Worm (Caenorhabditis elegans): Measurements from ENCODE around the gene K10B3.1.

The K10B3.1 gene

ce11 chrX:3176728-3177127 is 41.4 kb downstream of the K10B3.1 start:
- TF ChIP-seq him-1 (tag; optimal IDR thresholded peaks at IDR 0.05) (no peak), dao-5 (tag; optimal IDR thresholded peaks at IDR 0.05) (no peak), W03F9.2 (tag; optimal IDR thresholded peaks at IDR 0.05) (no peak)

ce11 chrX:3178501-3178900 is 43.2 kb downstream of the K10B3.1 start, which contains the start of gene klp-4:
klp-4 (minus strand) TSS chrX:3178701.
- TF ChIP-seq W03F9.2 (tag; optimal IDR thresholded peaks at IDR 0.05), result no peak
- no peak for TF ChIP-seq dao-5 (tag; optimal IDR thresholded peaks at IDR 0.05)
- no peak for TF ChIP-seq him-1 (tag; optimal IDR thresholded peaks at IDR 0.05)

DNA sequence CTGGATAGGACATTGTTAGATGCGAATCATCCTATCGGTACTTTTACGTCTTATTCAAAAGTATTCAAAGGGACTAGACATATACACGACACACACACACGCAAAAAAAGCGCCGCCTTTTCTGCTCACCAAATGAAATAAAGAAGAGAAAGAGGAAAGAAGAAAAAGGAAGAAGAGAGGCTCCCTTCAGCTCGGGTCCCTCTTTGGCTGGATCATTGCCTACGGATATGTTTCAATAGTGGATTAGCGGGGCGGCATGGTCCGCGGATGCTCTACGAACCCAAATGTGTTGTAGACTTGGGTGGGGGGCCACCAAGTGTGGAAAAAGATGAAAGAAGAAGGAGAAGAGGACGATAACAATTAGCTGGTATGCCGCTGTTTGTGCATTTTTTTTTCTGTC is 46.1 kb downstream of the K10B3.1 start:
- TF ChIP-seq dao-5 (tag; optimal IDR thresholded peaks at IDR 0.05), result no peak
- TF ChIP-seq him-1 (tag; optimal IDR thresholded peaks at IDR 0.05), result no peak
- no peak for TF ChIP-seq W03F9.2 (tag; optimal IDR thresholded peaks at IDR 0.05)

- no peak for TF ChIP-seq him-1 (tag; optimal IDR thresholded peaks at IDR 0.05)
- no peak for TF ChIP-seq dao-5 (tag; optimal IDR thresholded peaks at IDR 0.05)
- no peak for TF ChIP-seq W03F9.2 (tag; optimal IDR thresholded peaks at IDR 0.05)
Measured at ce11 chrX:3181870-3182269, 46.6 kb downstream of the K10B3.1 start.

DNA sequence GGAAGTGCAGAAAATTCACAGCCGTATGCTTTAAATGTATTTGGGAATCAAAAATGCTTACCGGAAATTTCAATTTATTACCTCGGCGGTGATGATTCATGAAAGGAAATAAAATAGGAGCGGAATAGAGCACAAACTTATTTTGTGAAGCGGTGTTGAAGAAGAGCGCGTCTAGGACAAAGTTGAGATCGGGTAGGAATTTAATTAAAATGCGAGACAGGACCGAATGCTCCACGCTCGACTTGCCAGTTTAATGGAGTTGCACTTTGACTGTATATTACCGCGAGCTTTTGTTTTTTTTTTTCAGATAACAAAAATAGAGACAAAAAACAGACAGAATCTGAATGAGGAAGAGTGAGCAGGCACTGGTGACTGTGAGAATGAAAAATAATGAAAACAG is 49.4 kb downstream of the K10B3.1 start:
- no peak for TF ChIP-seq him-1 (tag; optimal IDR thresholded peaks at IDR 0.05)
